Fruit fly (Drosophila melanogaster): Measurements from ENCODE around the gene CG31272.

CG31272 gene

DNA sequence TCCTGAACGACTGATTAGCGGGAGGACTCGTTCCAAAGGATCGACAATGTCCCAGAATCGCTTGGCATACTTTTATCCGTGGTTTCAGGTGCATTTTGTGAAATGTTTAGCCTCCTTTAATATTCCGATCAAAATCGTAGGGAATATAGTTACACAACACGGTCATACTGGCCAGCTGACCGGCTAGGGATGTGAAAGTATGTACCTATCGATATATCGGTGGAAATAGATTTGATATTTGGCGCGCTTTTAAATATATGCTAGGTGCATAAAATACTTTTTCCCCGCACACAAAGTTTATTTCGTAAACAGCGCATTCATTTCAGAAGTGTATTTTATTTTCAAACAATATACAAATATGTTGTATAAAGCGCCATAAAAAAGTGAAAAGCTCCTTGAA is 51.0 kb downstream of the CG31272 start, which contains the start of gene CG31278 (continued):
- TF ChIP-seq CG31365 (tag; optimal IDR thresholded peaks at IDR 0.05): no peak

DNA sequence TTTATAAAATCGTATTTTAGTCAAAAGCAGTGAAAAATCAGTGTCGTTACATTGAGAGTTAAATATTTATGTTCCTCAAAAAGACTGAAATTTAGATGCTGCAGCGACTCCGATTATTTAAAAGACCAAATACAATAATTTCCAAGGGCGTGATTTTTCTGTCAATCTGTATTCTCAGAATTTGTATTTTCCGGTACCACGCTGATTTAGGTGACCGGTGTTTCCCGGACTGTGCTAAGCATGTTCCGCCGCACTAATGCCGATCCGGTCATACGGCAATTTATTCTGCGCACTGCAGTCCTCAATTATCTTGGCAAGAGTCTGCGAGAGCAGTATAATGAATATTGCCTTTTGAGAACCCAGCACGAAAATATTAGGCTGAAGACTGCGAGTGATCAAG is 52.4 kb downstream of the CG31272 start, which contains the start of the genes CG31467 and CG14684:
CG31467 (minus strand) TSS at position 101 of the 400 bp plus-strand sequence.
CG14684 (plus strand) TSS at position 212 of the 400 bp plus-strand sequence.
- TF ChIP-seq pnt (GFP tag; optimal IDR thresholded peaks at IDR 0.05) (no peak), sug (tag; optimal IDR thresholded peaks at IDR 0.05) (no peak)

Data from whole organism, embryonic.